Worm (Caenorhabditis elegans) whole organism, young adult: ENCODE data around the gene ani-2.

Source experiments
- ama-1 ChIP-seq, 3 experiments: fragments of 150-350 bp in 1 of 3; sonication (generic microtip) in 2 of 3; optimal IDR thresholded peaks; 2 replicates each; lab custom pipeline; 2014 to 2018; ENCODE audit warnings: missing biosample characterization in 2 of 3, missing genetic modification characterization in 2 of 3, missing genetic modification reagents in 2 of 3
- egrh-3 ChIP-seq: fragments of 200-800 bp; sonication (Bioruptor generic); IDR thresholded peaks from 2 replicates; pipeline ENCODE4 v1.3.6; 2022; ENCODE audit warnings: missing genetic modification reagents, missing genetic modification characterization, missing compliant biosample characterization
- mes-4 ChIP-seq: sonication (generic microtip); optimal IDR thresholded peaks from 2 replicates; lab custom pipeline; 2016; ENCODE audit warnings: missing genotype, missing genetic modification characterization, missing compliant biosample characterization
- nfya-1 ChIP-seq: sonication (generic microtip); optimal IDR thresholded peaks from 2 replicates; lab custom pipeline; 2017; ENCODE audit warnings: antibody characterized with exemption, missing compliant biosample characterization, missing genetic modification characterization, borderline replicate concordance; ENCODE audit not compliant: insufficient read depth
- rpc-1 ChIP-seq, 2 experiments: fragments of 150-350 bp in 1 of 2; sonication (generic microtip) in 1 of 2; optimal IDR thresholded peaks; 2 replicates each; lab custom pipeline; 2014 to 2018; ENCODE audit warnings: missing biosample characterization in 1 of 2, missing genetic modification characterization in 1 of 2, missing genetic modification reagents in 1 of 2, missing genotype in 1 of 2
- snpc-4 ChIP-seq, 5 experiments: fragments of 150-350 bp in 1 of 5; sonication (generic microtip) in 4 of 5; optimal IDR thresholded peaks; 2 replicates each; lab custom pipeline; 2014 to 2018; ENCODE audit warnings: missing genetic modification characterization in 5 of 5, missing biosample characterization in 3 of 5, antibody characterized with exemption in 2 of 5, mild to moderate bottlenecking in 2 of 5, missing compliant biosample characterization in 2 of 5, missing genotype in 2 of 5, moderate library complexity in 2 of 5, missing genetic modification reagents in 1 of 5
- unc-62 ChIP-seq: fragments of 150-350 bp; optimal IDR thresholded peaks from 2 replicates; lab custom pipeline; 2014; ENCODE audit warnings: missing biosample characterization, missing genetic modification reagents, missing genetic modification characterization
- zim-3 ChIP-seq: sonication (generic microtip); optimal IDR thresholded peaks from 2 replicates; lab custom pipeline; 2017; ENCODE audit warnings: mild to moderate bottlenecking, missing genetic modification characterization, moderate library complexity, missing compliant biosample characterization

ce11 chrII:6335358-6335757, 29.8 kb downstream of the ani-2 start, which contains the start of gene C32D5.14:
- TF ChIP-seq egrh-3 (GFP tag; lab: Robert Waterston, UW) (no peak), snpc-4 (GFP tag; optimal IDR thresholded peaks at IDR 0.05; lab: Kevin White, UChicago) (no peak), snpc-4 (tag; optimal IDR thresholded peaks at IDR 0.05; lab: Kevin White, UChicago) (no peak), unc-62 (GFP tag; lab: Kevin White, UChicago) (no peak), nfya-1 (tag; lab: Kevin White, UChicago) (no peak), ama-1 (optimal IDR thresholded peaks at IDR 0.05; lab: Kevin White, UChicago) (no peak), ama-1 (GFP tag; optimal IDR thresholded peaks at IDR 0.05; lab: Kevin White, UChicago) (no peak), zim-3 (tag; lab: Kevin White, UChicago) (no peak), mes-4 (tag; lab: Kevin White, UChicago) (no peak), rpc-1 (optimal IDR thresholded peaks at IDR 0.05; lab: Kevin White, UChicago) (no peak), rpc-1 (tag; optimal IDR thresholded peaks at IDR 0.05; lab: Kevin White, UChicago) (no peak)
